Worm (Caenorhabditis elegans) whole organism, L3 larva: ENCODE data around the gene W01D2.6.

Experiments
- R02D3.7 ChIP-seq: fragments of 150-350 bp; optimal IDR thresholded peaks from 2 replicates; lab custom pipeline; 2014; ENCODE audit warnings: missing biosample characterization, missing genetic modification characterization
- ama-1 ChIP-seq: fragments of 150-350 bp; optimal IDR thresholded peaks from 2 replicates; lab custom pipeline; 2018
- lin-39 ChIP-seq: fragments of 150-350 bp; optimal IDR thresholded peaks from 2 replicates; lab custom pipeline; 2018; ENCODE audit warnings: missing biosample characterization, missing genetic modification reagents, missing genetic modification characterization
- mdl-1 ChIP-seq: fragments of 150-350 bp; optimal IDR thresholded peaks from 2 replicates; lab custom pipeline; 2014; ENCODE audit warnings: missing biosample characterization, missing genetic modification characterization
- pha-4 ChIP-seq: fragments of 150-350 bp; optimal IDR thresholded peaks from 2 replicates; lab custom pipeline; 2014; ENCODE audit warnings: missing biosample characterization, missing genetic modification reagents, missing genetic modification characterization
- ztf-4 ChIP-seq: fragments of 150-350 bp; optimal IDR thresholded peaks from 2 replicates; lab custom pipeline; 2014; ENCODE audit warnings: missing biosample characterization, missing genetic modification characterization

DNA sequence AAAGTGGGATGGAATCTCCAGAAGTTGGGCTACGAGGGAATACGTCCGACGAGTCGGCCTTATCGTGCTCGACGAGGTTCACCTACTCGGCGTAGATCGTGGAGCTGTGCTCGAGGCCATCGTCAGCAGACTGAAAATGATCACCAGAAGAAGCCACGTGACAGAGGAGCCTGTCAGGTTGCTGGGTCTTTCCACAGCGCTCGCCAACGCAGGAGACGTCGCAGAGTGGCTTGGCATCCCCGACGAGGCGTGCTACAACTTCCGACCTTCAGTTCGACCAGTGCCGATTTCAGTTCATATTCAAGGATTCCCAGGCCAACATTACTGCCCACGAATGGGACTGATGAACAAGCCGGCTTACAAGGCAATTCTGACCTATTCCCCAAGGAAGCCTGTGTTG lies 37.7 kb upstream of the W01D2.6 start:
- TF ChIP-seq R02D3.7 (tag; lab: Kevin White, UChicago) (no peak), pha-4 (tag; lab: Kevin White, UChicago) (no peak), lin-39 (tag; lab: Kevin White, UChicago) (no peak), ama-1 (no peak), mdl-1 (tag; lab: Kevin White, UChicago) (no peak), ztf-4 (tag; lab: Kevin White, UChicago) (no peak)
